Worm (Caenorhabditis elegans) whole organism, midembryonic: Measurements from ENCODE around the gene clec-158.

Experiments used
- cog-1 ChIP-seq: sonication (generic microtip); optimal IDR thresholded peaks from 2 replicates; lab custom pipeline; 2016; ENCODE audit warnings: missing genetic modification characterization, missing compliant biosample characterization
- med-1 ChIP-seq: sonication (generic microtip); optimal IDR thresholded peaks from 2 replicates; lab custom pipeline; 2017; ENCODE audit warnings: missing genetic modification characterization, mild to moderate bottlenecking, missing compliant biosample characterization, antibody characterized with exemption, missing genetic modification reagents; ENCODE audit not compliant: insufficient read depth

- TF ChIP-seq cog-1 (tag; lab: Kevin White, UChicago) (no peak), med-1 (no peak)
Observed at ce11 chrIII:6839091-6839490, 20.3 kb downstream of the clec-158 start.
